Worm (Caenorhabditis elegans): Measurements from ENCODE around the gene gcn-1.

DNA sequence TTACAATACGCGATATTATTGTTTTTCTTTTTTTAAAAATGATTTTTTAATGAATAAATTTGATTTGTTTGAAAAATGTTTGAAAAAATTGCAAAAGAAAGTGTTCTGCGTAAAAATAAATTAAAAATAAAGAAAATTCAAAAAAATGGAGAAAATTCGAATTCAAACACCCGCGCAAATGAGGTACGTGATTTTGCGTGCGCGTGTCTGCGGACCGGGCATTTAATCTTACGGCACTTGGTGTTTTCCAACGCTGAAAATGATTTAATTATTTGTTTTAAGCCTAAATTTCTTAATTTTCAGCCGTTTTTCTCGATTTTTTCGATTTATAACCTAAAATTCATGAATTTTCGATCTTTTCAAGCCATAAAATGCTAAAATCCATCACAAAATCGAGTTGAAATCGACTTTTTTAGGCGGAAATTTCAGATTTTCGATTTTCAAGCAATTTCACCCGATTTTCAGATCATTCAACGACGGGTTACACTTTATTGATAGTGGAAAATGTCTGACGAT lies at the start of gene gcn-1:
- TF ChIP-seq R02D3.7 (tag; optimal IDR thresholded peaks at IDR 0.05) (no peak), nhr-25 (tag; optimal IDR thresholded peaks at IDR 0.05) (peak; percentile 59)

Measured in whole organism, L2 larva.